Worm (Caenorhabditis elegans): ENCODE results near the gene dsc-4.

ce11 chrIV:283347-283746 lies 37.0 kb downstream of the dsc-4 start, which contains the start of gene best-19:
- no peak for TF ChIP-seq zag-1 (tag; optimal IDR thresholded peaks at IDR 0.05)
- no peak for TF ChIP-seq ZK546.5 (tag; optimal IDR thresholded peaks at IDR 0.05)
- TF ChIP-seq ama-1 (optimal IDR thresholded peaks at IDR 0.05), result no peak
- TF ChIP-seq nhr-11 (tag; optimal IDR thresholded peaks at IDR 0.05), result no peak
- no peak for TF ChIP-seq nhr-77 (tag; optimal IDR thresholded peaks at IDR 0.05)
- no peak for TF ChIP-seq blmp-1 (tag; optimal IDR thresholded peaks at IDR 0.05; ENCODE audit: insufficient read depth)
